Fruit fly (Drosophila melanogaster) S2 (cell line): ENCODE data around the gene pkaap.

Experiments used
- CG8478 ChIP-seq: fragments of >200 bp; optimal IDR thresholded peaks from 2 replicates; lab custom pipeline; 2018
- CTCF ChIP-seq, 2 experiments: fragments of >200 bp; optimal IDR thresholded peaks; 2 replicates each; lab custom pipeline; 2018

The pkaap gene

DNA sequence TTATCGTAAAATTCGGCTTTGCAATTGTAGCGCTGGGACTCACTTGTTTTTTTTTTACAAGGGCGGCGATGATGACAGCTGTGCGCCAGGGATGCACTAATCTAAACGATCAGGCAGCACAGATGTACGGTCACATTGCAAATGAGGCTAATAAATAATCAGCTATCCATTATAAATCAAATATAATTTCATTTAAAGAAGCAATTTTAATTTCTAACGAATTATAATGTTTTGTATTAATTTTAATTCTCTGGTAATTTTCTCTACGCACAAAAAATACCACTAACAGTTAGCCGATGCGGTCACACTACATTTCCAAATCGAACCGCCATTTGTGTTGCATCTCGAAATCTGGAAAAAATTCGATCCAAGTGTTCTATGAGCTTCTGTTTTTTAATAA lies 22.6 kb downstream of the pkaap start, which contains the start of the genes cni and fzy:
cni (minus strand) TSS at position 79 of the 400 bp plus-strand sequence.
fzy (plus strand) TSS at position 309 of the 400 bp plus-strand sequence.
- TF ChIP-seq CG8478 (lab: Kevin White, UChicago) (no peak), CTCF (optimal IDR thresholded peaks at IDR 0.05; lab: Kevin White, UChicago) (peak in 1 of 2 experiments; percentile 6)

DNA sequence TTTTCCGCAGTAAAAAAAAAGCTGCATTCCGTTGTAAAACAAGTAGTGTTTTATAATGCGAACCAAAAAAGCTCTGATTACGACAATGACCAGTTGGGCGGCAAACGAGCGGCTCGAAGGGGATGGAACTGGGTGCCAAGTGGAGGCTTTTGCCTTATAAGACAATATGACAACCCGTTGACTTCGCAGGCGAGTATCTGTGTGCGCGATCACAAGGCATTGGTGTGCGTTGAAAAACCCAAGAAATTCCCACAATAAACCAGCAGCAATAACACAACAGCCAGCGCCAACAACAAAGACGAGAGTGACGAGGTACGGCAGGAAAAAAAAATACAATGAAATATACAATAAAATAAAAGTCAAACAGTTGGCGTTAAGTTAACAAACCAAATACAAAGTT lies 26.9 kb downstream of the pkaap start:
- no peak for TF ChIP-seq CTCF (optimal IDR thresholded peaks at IDR 0.05; lab: Kevin White, UChicago)
- no peak for TF ChIP-seq CG8478 (lab: Kevin White, UChicago)

DNA sequence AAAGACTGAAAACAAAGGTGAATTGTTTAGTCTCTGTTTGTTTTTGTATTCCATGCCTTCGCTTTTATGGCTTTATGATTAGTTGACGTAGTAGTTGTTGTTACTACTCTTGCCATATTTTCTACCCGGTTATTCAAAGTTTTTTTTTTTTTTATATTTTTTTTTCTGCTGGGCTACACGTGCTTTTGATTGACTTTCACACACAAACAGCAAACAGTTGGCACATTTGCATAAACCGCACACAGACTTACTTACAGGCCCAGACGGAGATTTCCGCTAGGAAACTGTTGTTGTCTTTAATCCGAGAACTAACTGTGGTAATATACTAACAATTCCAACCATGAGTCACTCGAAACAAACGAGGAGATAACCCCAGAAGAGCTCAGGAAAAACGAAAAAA lies 27.8 kb downstream of the pkaap start:
- TF ChIP-seq CTCF (optimal IDR thresholded peaks at IDR 0.05; lab: Kevin White, UChicago): no peak
- no peak for TF ChIP-seq CG8478 (lab: Kevin White, UChicago)

DNA sequence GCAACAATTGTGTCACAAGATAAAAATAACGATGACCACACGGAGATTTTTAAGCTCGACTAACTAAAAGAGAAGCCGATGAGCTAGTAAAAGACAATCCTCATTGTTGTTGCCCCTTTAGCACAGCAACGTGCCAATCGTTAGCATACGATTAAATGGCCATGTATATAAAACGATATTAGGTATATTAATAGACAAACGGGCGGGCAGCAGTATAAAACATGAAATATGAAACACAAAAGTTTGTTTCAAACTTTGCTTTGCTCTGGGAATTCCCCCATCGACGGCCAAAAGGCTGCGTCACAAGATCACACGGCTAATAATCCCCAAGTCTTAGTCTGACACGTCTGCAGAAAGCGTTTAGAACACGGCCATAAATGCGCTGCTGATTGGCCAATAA lies 28.3 kb downstream of the pkaap start:
- no peak for TF ChIP-seq CG8478 (lab: Kevin White, UChicago)
- TF ChIP-seq CTCF (optimal IDR thresholded peaks at IDR 0.05; lab: Kevin White, UChicago): no peak

DNA sequence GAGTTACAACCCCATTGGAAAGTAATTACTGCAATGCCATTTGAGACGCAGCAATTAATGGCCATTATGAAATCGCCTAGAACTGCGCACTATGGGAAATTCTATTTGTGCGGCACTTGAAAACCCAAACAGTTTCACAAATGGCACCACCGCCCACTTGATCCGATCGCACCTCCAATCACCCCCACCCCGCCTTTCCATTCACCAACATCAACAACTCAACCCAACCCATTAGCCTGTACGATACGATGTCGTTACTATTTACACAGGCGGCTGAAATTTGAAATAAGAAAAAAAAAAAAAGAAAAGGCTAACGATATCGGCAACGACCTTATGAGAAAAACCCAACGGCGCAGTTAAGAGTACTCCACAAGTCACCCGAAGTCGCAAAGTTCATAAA lies 29.0 kb downstream of the pkaap start:
- no peak for TF ChIP-seq CG8478 (lab: Kevin White, UChicago)
- TF ChIP-seq CTCF (optimal IDR thresholded peaks at IDR 0.05; lab: Kevin White, UChicago): no peak

DNA sequence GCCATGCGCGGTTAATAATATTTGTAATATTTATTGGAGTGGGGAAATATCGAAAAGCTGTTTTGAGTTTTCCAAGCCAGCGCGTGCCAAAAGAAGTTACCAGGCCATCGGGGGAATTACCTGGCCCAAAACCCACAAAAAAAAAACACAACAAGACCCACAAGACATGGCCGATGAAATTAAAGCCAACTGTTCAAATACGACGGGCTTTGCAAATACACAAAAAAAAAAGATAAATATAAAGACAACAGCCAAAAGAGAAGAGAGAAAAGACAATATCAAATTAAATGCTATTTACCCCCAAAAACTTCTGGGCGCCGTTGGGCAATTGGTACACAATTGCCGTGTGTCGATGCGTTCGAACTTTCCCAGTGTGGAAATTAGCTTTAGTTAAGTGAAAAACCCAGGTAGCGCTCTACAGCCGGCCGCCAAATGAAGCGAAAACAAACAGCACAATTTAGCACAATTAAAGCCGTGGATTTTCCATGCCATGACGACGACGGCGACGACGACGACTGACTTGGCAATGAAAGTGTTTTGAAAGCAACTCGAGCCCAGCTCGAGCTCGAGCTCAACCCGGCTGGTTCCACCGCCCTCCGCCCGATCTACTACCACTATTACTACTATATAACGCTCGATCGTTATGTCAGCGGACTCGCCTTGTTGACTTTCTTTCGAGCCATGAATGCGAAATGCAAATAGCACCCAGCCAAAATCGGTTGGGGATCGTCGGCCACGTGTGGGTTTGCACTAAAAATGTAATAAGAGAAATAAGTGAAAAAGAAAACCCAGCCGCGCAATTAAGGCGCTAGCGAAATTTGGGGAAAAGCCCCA lies 29.9 kb downstream of the pkaap start:
- TF ChIP-seq CTCF (optimal IDR thresholded peaks at IDR 0.05; lab: Kevin White, UChicago) (no peak), CG8478 (lab: Kevin White, UChicago) (no peak)

DNA sequence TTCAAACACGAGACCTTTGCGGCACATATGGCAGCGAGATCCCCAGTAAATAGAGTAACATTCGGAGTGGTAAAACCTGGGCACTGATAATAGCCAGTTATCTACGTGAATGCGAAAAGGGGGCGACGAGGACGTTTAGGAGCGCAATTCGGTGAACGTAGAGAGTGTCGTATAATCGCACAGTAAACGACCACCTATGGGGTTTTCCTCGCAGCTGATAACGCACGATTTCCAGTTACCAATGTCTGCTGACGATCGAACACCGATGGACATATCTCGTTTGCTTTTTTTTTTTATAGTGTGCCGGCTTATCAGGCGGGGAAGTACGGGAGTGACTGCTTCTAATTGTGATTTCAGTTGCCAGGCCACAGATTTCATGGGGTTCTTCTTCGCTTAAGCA lies 31.7 kb downstream of the pkaap start:
- TF ChIP-seq CTCF (optimal IDR thresholded peaks at IDR 0.05; lab: Kevin White, UChicago): no peak
- TF ChIP-seq CG8478 (lab: Kevin White, UChicago): no peak

DNA sequence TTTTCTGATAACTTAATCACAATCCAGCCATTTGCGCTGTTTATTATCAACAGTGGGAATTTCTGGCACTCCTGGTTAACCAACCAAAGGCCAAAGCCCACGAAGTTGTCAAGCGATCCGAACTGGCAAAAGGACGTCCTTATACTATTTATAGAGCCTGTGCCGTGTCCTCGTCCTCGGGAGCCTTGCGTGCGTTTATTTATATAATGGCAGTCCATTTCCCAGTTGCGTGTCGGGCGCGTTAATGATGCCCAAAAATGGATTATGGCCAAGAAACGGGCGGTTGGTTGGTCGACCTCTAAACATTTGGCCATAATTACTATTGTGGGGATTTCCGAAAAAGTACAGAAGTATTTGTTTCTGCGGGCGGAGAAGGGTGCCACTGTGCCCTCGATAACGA lies 32.3 kb downstream of the pkaap start:
- no peak for TF ChIP-seq CTCF (optimal IDR thresholded peaks at IDR 0.05; lab: Kevin White, UChicago)
- no peak for TF ChIP-seq CG8478 (lab: Kevin White, UChicago)

DNA sequence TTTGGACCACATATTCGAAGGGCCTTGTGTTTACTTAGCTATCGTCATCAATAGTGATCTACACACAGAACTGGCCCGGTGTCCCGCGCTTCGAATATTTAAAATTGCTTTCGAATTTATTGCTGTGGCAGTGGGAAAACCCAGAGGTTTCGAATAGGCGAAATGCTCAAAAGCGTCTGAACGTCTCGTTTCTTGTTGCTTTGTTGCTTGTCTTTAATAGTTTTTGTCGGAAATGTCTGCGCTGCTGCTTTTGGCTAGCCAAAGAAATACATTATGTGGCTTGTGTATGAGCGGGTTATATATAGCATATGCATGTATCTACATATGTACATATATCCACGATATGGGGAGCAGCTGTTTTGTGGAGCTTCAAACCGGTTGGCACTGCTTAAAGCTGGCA lies 33.1 kb downstream of the pkaap start:
- no peak for TF ChIP-seq CTCF (optimal IDR thresholded peaks at IDR 0.05; lab: Kevin White, UChicago)

DNA sequence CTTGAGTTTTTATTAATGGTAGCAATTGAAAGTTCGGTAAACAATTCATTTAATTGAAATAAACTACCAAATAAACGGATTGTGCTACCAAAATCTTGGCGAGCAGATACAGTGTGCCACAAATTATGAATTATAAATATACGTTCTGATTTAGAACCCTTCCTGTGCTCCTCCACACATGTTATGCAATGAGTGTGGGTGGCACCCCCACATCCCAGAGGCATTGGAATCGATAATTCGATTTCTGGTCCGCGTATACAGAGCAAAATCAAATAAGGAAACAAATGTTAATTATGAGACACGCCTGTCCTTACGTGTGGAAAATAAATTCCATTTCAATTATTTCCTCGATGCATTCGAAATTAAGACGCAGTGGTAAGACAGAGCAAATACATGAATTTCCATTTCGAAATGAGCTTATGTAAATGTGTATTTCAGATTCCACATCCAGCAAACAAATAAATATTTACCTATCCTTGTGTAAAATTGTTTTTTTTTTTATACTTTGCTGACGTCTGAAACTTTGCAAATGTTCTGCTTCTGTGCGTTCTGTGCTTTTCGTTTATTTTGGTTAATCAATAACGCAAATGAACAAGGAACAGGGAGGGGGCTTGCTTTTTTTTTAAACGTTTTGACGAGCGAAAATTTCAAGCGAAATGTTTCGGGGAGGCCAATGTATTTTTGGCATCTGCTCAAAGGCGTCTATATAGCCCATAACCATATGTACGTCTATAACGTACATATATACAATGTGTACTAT lies 34.0 kb downstream of the pkaap start:
- TF ChIP-seq CG8478 (lab: Kevin White, UChicago) (no peak), CTCF (optimal IDR thresholded peaks at IDR 0.05; lab: Kevin White, UChicago) (no peak)

DNA sequence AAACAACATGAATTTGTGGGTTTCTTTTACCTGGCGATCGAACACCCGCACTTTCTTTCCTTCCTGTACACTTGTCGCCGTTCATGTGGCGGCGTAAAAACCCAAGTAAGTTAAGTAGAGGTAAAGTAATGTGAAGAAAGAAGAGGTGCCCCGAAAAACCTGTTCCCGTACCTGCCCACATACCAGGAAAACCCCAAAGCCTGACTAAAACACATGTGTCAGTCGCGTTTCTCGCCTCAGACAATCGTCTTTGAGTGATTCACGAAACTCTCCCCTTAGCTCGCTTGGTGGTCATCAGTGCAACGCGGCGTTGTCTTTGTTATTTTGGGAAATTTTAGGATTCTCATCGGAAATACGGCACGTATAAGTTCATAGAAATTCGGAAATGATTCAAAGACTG lies 35.5 kb downstream of the pkaap start:
- TF ChIP-seq CG8478 (lab: Kevin White, UChicago): no peak
- TF ChIP-seq CTCF (optimal IDR thresholded peaks at IDR 0.05; lab: Kevin White, UChicago): no peak

DNA sequence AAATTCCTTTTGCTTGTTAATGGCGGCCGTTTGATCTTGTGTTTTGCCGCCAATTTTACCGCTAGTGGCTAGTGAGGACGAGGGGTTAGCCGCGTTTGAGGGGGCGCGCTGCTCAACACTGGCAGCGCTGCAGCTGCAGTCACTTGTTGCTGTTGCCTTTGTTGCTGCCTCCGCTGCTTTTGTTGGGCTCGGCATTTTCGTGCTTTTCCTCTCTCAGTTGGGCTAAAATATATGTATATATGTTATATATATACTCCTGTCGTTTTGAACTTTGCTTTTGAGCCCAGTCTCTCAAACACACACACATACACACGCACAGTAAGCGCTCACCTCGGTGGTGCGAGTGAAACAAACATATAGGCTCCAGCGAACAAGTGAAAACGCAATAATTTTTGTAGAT lies 36.7 kb downstream of the pkaap start:
- no peak for TF ChIP-seq CTCF (optimal IDR thresholded peaks at IDR 0.05; lab: Kevin White, UChicago)
- TF ChIP-seq CG8478 (lab: Kevin White, UChicago): no peak

DNA sequence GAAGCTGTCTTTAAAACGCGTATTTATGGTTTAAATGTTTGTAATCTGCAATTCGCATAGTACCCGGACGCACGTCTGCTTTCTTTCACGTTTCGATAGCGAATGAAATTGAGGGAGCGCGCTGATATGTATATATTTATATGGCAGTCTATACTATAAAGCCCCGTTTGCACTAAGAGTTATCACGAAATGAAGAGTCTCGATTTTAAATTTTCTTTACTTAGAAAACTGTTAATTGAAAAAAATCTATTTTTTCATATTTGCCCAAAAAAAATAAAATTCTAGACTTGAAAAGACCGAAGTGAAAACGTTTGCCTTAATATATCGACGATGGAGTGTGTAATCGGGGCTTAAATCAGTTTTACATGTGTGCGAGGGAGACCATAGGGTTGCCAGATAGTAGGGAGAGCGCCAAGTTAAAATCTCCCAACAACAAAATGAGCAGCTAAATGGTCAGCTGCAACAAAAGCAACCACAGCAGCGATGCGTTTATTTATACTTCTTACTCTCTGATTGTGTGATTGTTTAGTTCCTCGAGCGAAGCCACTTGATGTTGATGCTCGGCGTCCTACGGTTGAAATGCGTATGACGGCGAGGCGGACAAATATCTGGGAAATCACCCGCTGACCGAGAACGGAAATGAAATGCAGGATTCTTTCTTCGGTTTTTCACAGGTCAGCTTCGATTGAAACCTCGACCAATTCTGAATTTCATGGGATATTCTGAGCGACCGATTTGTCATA lies 37.6 kb downstream of the pkaap start, which contains the start of gene cact:
cact (minus strand) TSS at position 693 of the 743 bp plus-strand sequence.
- TF ChIP-seq CG8478 (lab: Kevin White, UChicago): no peak
- no peak for TF ChIP-seq CTCF (optimal IDR thresholded peaks at IDR 0.05; lab: Kevin White, UChicago)

DNA sequence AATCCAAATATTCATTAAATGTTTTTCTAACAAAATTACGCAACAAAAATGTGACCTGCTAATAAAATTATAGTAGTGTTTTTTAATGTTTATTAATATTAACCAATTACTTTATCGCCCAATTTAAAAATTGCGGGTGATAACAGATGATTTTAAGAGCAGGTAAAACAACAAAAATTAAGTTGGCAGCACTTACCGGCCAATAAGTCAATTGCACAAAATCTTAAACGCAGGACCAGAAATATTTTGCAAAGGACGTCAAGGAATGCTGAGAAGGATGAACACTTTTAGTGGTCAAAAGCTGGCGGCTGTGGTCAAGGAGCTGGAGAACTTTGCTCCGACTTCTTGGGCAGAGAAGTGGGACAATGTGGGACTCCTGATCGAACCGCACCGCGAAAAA lies 38.8 kb downstream of the pkaap start, which contains the start of gene CG4278:
CG4278 (plus strand) TSS at position 178 of the 400 bp plus-strand sequence.
- TF ChIP-seq CG8478 (lab: Kevin White, UChicago) (no peak), CTCF (optimal IDR thresholded peaks at IDR 0.05; lab: Kevin White, UChicago) (no peak)
